Worm (Caenorhabditis elegans): ENCODE data around the gene unc-82.

unc-82 gene

DNA sequence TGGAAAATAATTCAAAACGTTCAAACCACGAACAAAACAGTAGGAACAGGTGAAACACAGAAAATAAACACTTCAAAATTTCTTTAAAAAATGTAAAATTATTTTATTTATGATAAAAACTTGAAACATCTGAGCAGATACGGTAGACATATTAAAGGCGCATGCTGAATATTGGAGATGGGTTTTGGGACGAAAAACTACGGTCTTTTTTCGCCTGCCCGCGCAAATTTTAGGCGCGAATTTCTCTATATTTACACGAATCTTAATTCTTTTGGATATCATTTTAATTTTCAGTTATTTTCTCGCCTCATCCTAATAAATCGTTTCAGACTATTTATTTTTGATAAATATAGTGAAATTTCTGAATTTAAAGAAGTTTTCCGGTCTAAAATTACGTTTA, 53.4 kb downstream of the unc-82 start:
- TF ChIP-seq nhr-25 (tag; optimal IDR thresholded peaks at IDR 0.05; ENCODE audit: borderline replicate concordance, insufficient read depth) (no peak), ceh-44 (GFP tag; IDR thresholded peaks at IDR 0.05) (0 out of 2 replicates have a peak, but pooled peaks have one; percentile 12), ceh-28 (tag; optimal IDR thresholded peaks at IDR 0.05) (no peak), lin-38 (GFP tag; IDR thresholded peaks at IDR 0.05) (peak; percentile 66), cey-2 (tag; optimal IDR thresholded peaks at IDR 0.05; ENCODE audit: borderline replicate concordance, insufficient read depth) (no peak), F49E8.2 (tag; optimal IDR thresholded peaks at IDR 0.05; ENCODE audit: borderline replicate concordance) (peak; percentile 74), unc-130 (GFP tag; optimal IDR thresholded peaks at IDR 0.05) (peak; percentile 85), Y48G9A.11 (GFP tag; IDR thresholded peaks at IDR 0.05) (peak; percentile 62), snpc-1.2 (GFP tag; IDR thresholded peaks at IDR 0.05) (peak; percentile 76)

DNA sequence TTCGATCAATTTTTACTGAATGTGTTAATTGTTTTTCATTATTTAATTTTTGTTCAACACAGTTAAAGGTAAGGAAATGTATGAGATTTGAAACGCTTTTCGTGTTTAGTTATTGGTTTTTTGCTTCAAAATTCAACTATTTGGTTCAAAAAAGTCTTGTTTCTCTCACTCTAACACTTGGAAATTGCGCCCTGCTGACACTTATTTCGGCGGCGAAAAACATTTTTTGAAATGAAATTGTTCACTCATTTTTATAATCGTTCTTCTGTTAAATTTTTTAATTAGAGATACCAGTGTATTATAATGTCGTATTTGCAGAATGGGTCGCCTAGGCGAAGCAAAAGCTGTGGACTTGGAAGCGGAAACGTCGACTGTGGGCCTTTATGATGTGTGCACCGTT, 53.8 kb downstream of the unc-82 start, which contains the start of gene rod-1:
Gene rod-1, plus strand, starts transcription at position 319 of the 400 bp plus-strand sequence.
- TF ChIP-seq mdl-1 (tag; optimal IDR thresholded peaks at IDR 0.05): no peak
- no peak for TF ChIP-seq nhr-102 (tag; optimal IDR thresholded peaks at IDR 0.05)
- no peak for TF ChIP-seq egl-27 (tag; optimal IDR thresholded peaks at IDR 0.05)
- TF ChIP-seq zip-11 (GFP tag; IDR thresholded peaks at IDR 0.05): no peak
- TF ChIP-seq ceh-20 (GFP tag; IDR thresholded peaks at IDR 0.05): no peak
- TF ChIP-seq nhr-11 (tag; optimal IDR thresholded peaks at IDR 0.05): no peak
- no peak for TF ChIP-seq cey-2 (tag; optimal IDR thresholded peaks at IDR 0.05; ENCODE audit: borderline replicate concordance, insufficient read depth)
- no peak for TF ChIP-seq ceh-32 (tag; optimal IDR thresholded peaks at IDR 0.05; ENCODE audit: poor library complexity)
- no peak for TF ChIP-seq Y75B8A.6 (GFP tag; IDR thresholded peaks at IDR 0.05)
- peak; percentile 69 for TF ChIP-seq dpl-1 (GFP tag; optimal IDR thresholded peaks at IDR 0.05)
- no peak for TF ChIP-seq F37D6.2 (tag; optimal IDR thresholded peaks at IDR 0.05)
- peak; percentile 12 for TF ChIP-seq fkh-10 (GFP tag; optimal IDR thresholded peaks at IDR 0.05)
- no peak for TF ChIP-seq unc-62 (GFP tag; optimal IDR thresholded peaks at IDR 0.05 in 1 of 2)
- TF ChIP-seq unc-62 (tag; optimal IDR thresholded peaks at IDR 0.05): no peak
- no peak for TF ChIP-seq lsy-2 (tag; optimal IDR thresholded peaks at IDR 0.05)
- no peak for TF ChIP-seq lin-29 (GFP tag; IDR thresholded peaks at IDR 0.05)
- no peak for TF ChIP-seq T20F7.1 (GFP tag; optimal IDR thresholded peaks at IDR 0.05)
- TF ChIP-seq ceh-44 (GFP tag; IDR thresholded peaks at IDR 0.05): no peak
- no peak for TF ChIP-seq zfp-3 (GFP tag; conservative IDR thresholded peaks at IDR 0.05)
- no peak for TF ChIP-seq snpc-4 (tag; optimal IDR thresholded peaks at IDR 0.05)
- TF ChIP-seq F26F4.8 (GFP tag; conservative IDR thresholded peaks at IDR 0.05): no peak
- TF ChIP-seq aha-1 (tag): peak; percentile 57

DNA sequence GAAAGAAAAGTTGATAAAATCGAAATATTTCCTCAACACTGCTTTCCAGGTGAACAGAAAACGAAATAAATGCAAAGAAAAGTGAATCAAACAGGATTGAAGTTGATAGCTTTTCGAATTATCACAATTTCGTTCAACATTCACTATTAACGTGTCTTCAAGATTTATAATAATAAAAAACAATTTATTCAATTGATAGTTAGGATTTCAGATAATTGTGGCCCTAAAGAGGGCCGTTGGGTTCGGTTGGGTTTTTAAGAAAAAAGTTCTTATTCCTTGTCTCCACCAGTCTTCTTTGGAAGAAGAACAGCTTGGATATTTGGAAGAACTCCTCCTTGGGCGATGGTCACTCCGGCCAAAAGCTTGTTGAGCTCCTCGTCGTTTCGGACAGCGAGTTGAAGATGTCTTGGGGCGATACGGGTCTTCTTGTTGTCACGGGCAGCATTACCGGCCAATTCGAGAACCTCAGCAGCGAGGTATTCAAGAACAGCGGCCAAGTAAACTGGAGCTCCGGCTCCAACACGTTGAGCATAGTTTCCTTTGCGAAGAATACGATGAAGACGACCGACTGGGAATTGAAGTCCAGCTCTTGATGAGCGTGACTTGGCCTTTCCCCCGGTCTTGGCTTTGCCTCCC, 61.4 kb downstream of the unc-82 start:
- TF ChIP-seq F49E8.2 (tag; optimal IDR thresholded peaks at IDR 0.05; ENCODE audit: borderline replicate concordance): peak; percentile 14
- peak; percentile 64; the same call in 1 of the 2 replicates for TF ChIP-seq F26F4.8 (GFP tag; conservative IDR thresholded peaks at IDR 0.05)
- peak; percentile 23; the same call in 1 of the 2 replicates for TF ChIP-seq lim-7 (GFP tag; IDR thresholded peaks at IDR 0.05)
- TF ChIP-seq Y105C5A.15 (GFP tag; IDR thresholded peaks at IDR 0.05): peak; percentile 32; the same call in 1 of the 2 replicates
- TF ChIP-seq egl-43 (GFP tag; IDR thresholded peaks at IDR 0.05): peak; percentile 60; the same call in 1 of the 2 replicates
- 0 out of 2 replicates have a peak, but pooled peaks have one; percentile 8 for TF ChIP-seq D1046.2 (GFP tag; IDR thresholded peaks at IDR 0.05)

DNA sequence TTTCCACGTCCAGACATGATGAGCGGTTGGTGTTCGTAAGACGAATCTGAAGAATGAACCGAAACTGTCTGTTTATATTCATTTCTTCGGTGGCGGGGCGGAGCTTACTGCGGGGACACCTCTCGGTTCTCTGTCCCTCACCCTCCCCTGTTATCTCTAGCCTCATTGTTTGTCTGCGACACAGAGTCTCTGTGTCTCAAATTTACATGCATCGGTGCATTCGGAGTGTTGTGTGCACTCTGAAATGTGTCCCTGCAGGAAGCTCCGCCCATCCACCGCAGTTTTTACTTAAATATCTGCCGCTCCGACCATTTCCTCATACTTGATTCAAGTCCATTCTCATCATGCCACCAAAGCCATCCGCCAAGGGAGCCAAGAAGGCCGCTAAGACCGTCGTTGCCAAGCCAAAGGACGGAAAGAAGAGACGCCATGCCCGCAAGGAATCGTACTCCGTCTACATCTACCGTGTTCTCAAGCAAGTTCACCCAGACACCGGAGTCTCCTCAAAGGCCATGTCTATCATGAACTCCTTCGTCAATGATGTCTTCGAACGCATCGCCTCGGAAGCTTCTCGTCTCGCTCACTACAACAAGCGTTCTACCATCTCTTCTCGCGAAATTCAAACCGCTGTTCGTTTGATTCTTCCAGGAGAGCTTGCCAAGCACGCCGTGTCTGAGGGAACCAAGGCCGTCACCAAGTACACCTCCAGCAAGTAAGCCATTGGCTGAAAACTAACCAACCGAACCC, 62.1 kb downstream of the unc-82 start, which contains the start of the genes his-61 and his-62:
Gene his-61, minus strand, starts transcription at position 17 of the 747 bp plus-strand sequence.
Gene his-62, plus strand, starts transcription at position 345 of the 747 bp plus-strand sequence.
- TF ChIP-seq ama-1 (optimal IDR thresholded peaks at IDR 0.05) (no peak), rbr-2 (tag; optimal IDR thresholded peaks at IDR 0.05) (peak; percentile 74), spr-1 (tag; optimal IDR thresholded peaks at IDR 0.05) (no peak), unc-130 (GFP tag; optimal IDR thresholded peaks at IDR 0.05) (no peak), madf-5 (GFP tag; IDR thresholded peaks at IDR 0.05) (no peak), daf-19 (GFP tag; conservative IDR thresholded peaks at IDR 0.05) (no peak), sdz-12 (GFP tag; optimal IDR thresholded peaks at IDR 0.05) (no peak), unc-62 (GFP tag; optimal IDR thresholded peaks at IDR 0.05 in 1 of 2) (peak in 1 of 2 experiments; percentile 87), unc-62 (tag; optimal IDR thresholded peaks at IDR 0.05) (no peak), mep-1 (tag; optimal IDR thresholded peaks at IDR 0.05) (peak; percentile 90), nhr-41 (GFP tag; IDR thresholded peaks at IDR 0.05) (0 out of 2 replicates have a peak, but pooled peaks have one; percentile 20), duxl-1 (tag; optimal IDR thresholded peaks at IDR 0.05; ENCODE audit: poor library complexity) (peak; percentile 52), tag-97 (GFP tag; IDR thresholded peaks at IDR 0.05) (no peak)
